Worm (Caenorhabditis elegans) whole organism, late embryonic: ENCODE results near the gene Y53F4B.5.

ENCODE experiments used
- ama-1 ChIP-seq: fragments of 150-350 bp; optimal IDR thresholded peaks from 2 replicates; lab custom pipeline; 2014
- ceh-2 ChIP-seq: sonication (generic microtip); optimal IDR thresholded peaks from 2 replicates; lab custom pipeline; 2016; ENCODE audit warnings: missing genotype, missing genetic modification characterization, missing compliant biosample characterization
- elt-2 ChIP-seq: sonication (generic microtip); optimal IDR thresholded peaks from 2 replicates; lab custom pipeline; 2016; ENCODE audit warnings: missing genetic modification reagents, missing genetic modification characterization, missing compliant biosample characterization
- elt-4 ChIP-seq: sonication (generic microtip); optimal IDR thresholded peaks from 2 replicates; lab custom pipeline; 2016; ENCODE audit warnings: missing genetic modification characterization, missing compliant biosample characterization
- fkh-10 ChIP-seq: fragments of 150-350 bp; optimal IDR thresholded peaks from 2 replicates; lab custom pipeline; 2014; ENCODE audit warnings: missing biosample characterization, missing genetic modification reagents, missing genetic modification characterization
- nhr-11 ChIP-seq: fragments of 150-350 bp; optimal IDR thresholded peaks from 2 replicates; lab custom pipeline; 2014; ENCODE audit warnings: missing biosample characterization, missing genetic modification characterization
- odd-2 ChIP-seq: sonication (generic microtip); optimal IDR thresholded peaks from 2 replicates; lab custom pipeline; 2017; ENCODE audit warnings: antibody characterized with exemption, mild to moderate bottlenecking, missing genetic modification characterization, missing compliant biosample characterization
- pqm-1 ChIP-seq: sonication (generic microtip); optimal IDR thresholded peaks from 2 replicates; lab custom pipeline; 2016; ENCODE audit warnings: missing genetic modification characterization, missing compliant biosample characterization
- sdc-2 ChIP-seq: sonication (generic microtip); optimal IDR thresholded peaks from 2 replicates; lab custom pipeline; 2016; ENCODE audit warnings: missing genotype, missing genetic modification characterization, missing compliant biosample characterization
- sox-4 ChIP-seq: sonication (generic microtip); optimal IDR thresholded peaks from 2 replicates; lab custom pipeline; 2017; ENCODE audit warnings: mild to moderate bottlenecking, missing genetic modification characterization, inconsistent platforms, missing compliant biosample characterization
- unc-55 ChIP-seq: sonication (generic microtip); optimal IDR thresholded peaks from 2 replicates; lab custom pipeline; 2017; ENCODE audit warnings: missing biosample characterization, missing genetic modification reagents, missing genetic modification characterization

ce11 chrII:14967084-14967483 lies 16.7 kb downstream of the Y53F4B.5 start:
- TF ChIP-seq sox-4 (no peak), fkh-10 (GFP tag; lab: Kevin White, UChicago) (no peak), elt-2 (tag; lab: Kevin White, UChicago) (no peak), elt-4 (no peak), ceh-2 (no peak), unc-55 (GFP tag; lab: Kevin White, UChicago) (no peak), pqm-1 (tag; lab: Kevin White, UChicago) (no peak), ama-1 (lab: Kevin White, UChicago) (no peak), nhr-11 (tag; lab: Kevin White, UChicago) (no peak), sdc-2 (tag; lab: Kevin White, UChicago) (no peak), odd-2 (tag; lab: Kevin White, UChicago) (no peak)
